Worm (Caenorhabditis elegans) whole organism, L4 larva: ENCODE data around the gene H10D18.5.
A peak's percentile ranks its signal among the peaks of the same experiment; 100 is the strongest.

Experiments
- D1046.2 ChIP-seq: fragments of 200-800 bp; sonication (Bioruptor generic); IDR thresholded peaks from 2 replicates; pipeline ENCODE4 v1.3.6; 2022; ENCODE audit warnings: missing genetic modification characterization, missing compliant biosample characterization
- F10B5.3 ChIP-seq: sonication (generic microtip); optimal IDR thresholded peaks from 2 replicates; lab custom pipeline; 2016; ENCODE audit warnings: mild to moderate bottlenecking, missing genetic modification characterization, missing compliant biosample characterization
- F26F4.8 ChIP-seq: fragments of 200-800 bp; sonication (Bioruptor generic); conservative IDR thresholded peaks from 2 replicates; pipeline ENCODE4 v1.3.6; 2022; ENCODE audit warnings: missing genetic modification characterization, missing compliant biosample characterization
- F49E8.2 ChIP-seq: sonication (generic microtip); optimal IDR thresholded peaks from 2 replicates; lab custom pipeline; 2016; ENCODE audit warnings: missing compliant biosample characterization, mild to moderate bottlenecking, missing genetic modification characterization, borderline replicate concordance
- R02D3.7 ChIP-seq: fragments of 150-350 bp; sonication (generic microtip); optimal IDR thresholded peaks from 3 replicates; lab custom pipeline; 2014; ENCODE audit warnings: missing biosample characterization, missing genetic modification characterization
- T20F7.1 ChIP-seq: fragments of 200-800 bp; sonication (Bioruptor generic); optimal IDR thresholded peaks from 2 replicates; lab custom pipeline; 2018; ENCODE audit warnings: mild to moderate bottlenecking, missing genetic modification characterization, missing compliant biosample characterization
- T26A8.4 ChIP-seq: fragments of 200-800 bp; sonication (Bioruptor generic); IDR thresholded peaks from 2 replicates; pipeline ENCODE4 v1.3.6; 2022; ENCODE audit warnings: missing genetic modification characterization, missing compliant biosample characterization
- Y48G9A.11 ChIP-seq: fragments of 200-800 bp; sonication (Bioruptor generic); IDR thresholded peaks from 2 replicates; pipeline ENCODE4 v1.3.6; 2022; ENCODE audit warnings: missing genetic modification reagents, missing genetic modification characterization, missing compliant biosample characterization
- ZK546.5 ChIP-seq, 2 experiments: sonication (generic microtip); optimal IDR thresholded peaks; 2 replicates each; lab custom pipeline; 2017; ENCODE audit warnings: missing biosample characterization in 2 of 2, missing genetic modification characterization in 2 of 2
- aha-1 ChIP-seq: fragments of 150-350 bp; peaks from one replicate; lab custom pipeline; 2014; ENCODE audit warnings: missing biosample characterization, missing genetic modification characterization
- aly-2 ChIP-seq: sonication (generic microtip); optimal IDR thresholded peaks from 2 replicates; lab custom pipeline; 2018; ENCODE audit warnings: missing biosample characterization, missing genetic modification characterization
- ama-1 ChIP-seq: fragments of 150-350 bp; optimal IDR thresholded peaks from 2 replicates; lab custom pipeline; 2014; ENCODE audit warnings: inconsistent platforms, mixed read lengths
- arid-1 ChIP-seq: fragments of 200-800 bp; sonication (Bioruptor generic); conservative IDR thresholded peaks from 2 replicates; pipeline ENCODE4 v1.3.6; 2022; ENCODE audit warnings: missing genetic modification reagents, missing genetic modification characterization, missing compliant biosample characterization
- ceh-20 ChIP-seq: fragments of 200-800 bp; sonication (Bioruptor generic); IDR thresholded peaks from 2 replicates; pipeline ENCODE4 v1.3.6; 2022; ENCODE audit warnings: missing genetic modification reagents, missing genetic modification characterization, missing compliant biosample characterization
- ceh-32 ChIP-seq: sonication (generic microtip); optimal IDR thresholded peaks from 2 replicates; lab custom pipeline; 2016; ENCODE audit warnings: mild to moderate bottlenecking, missing genetic modification characterization, missing compliant biosample characterization; ENCODE audit not compliant: poor library complexity
- gei-8 ChIP-seq: fragments of 200-800 bp; sonication (Bioruptor generic); optimal IDR thresholded peaks from 2 replicates; lab custom pipeline; 2018; ENCODE audit warnings: mild to moderate bottlenecking, missing genetic modification characterization, missing compliant biosample characterization
- hif-1 ChIP-seq, 2 experiments: sonication (generic microtip); optimal IDR thresholded peaks; 2 replicates each; lab custom pipeline; 2016 to 2017; ENCODE audit warnings: missing compliant biosample characterization in 2 of 2, missing genetic modification characterization in 2 of 2, missing genetic modification reagents in 2 of 2, missing genotype in 2 of 2, mild to moderate bottlenecking in 1 of 2
- hmg-1.1 ChIP-seq: fragments of 200-800 bp; sonication (Bioruptor generic); IDR thresholded peaks from 2 replicates; pipeline ENCODE4 v1.3.6; 2022; ENCODE audit warnings: missing genetic modification reagents, missing genetic modification characterization, missing compliant biosample characterization
- lim-7 ChIP-seq: fragments of 200-800 bp; sonication (Bioruptor generic); IDR thresholded peaks from 2 replicates; pipeline ENCODE4 v1.3.6; 2022; ENCODE audit warnings: missing genetic modification characterization, missing compliant biosample characterization
- lin-39 ChIP-seq: fragments of 150-350 bp; optimal IDR thresholded peaks from 2 replicates; lab custom pipeline; 2014; ENCODE audit warnings: missing biosample characterization, missing genetic modification reagents, missing genetic modification characterization
- lsy-2 ChIP-seq, 2 experiments: fragments of 150-350 bp in 1 of 2; sonication (generic microtip) in 1 of 2; optimal IDR thresholded peaks; 2 replicates each; lab custom pipeline; 2014 to 2017; ENCODE audit warnings: missing biosample characterization in 2 of 2, missing genetic modification characterization in 2 of 2
- mep-1 ChIP-seq: fragments of 150-350 bp; sonication (generic microtip); optimal IDR thresholded peaks from 3 replicates; lab custom pipeline; 2014; ENCODE audit warnings: missing biosample characterization, missing genetic modification characterization
- mxl-2 ChIP-seq: fragments of 200-800 bp; sonication (Bioruptor generic); conservative IDR thresholded peaks from 2 replicates; pipeline ENCODE4 v1.3.6; 2022; ENCODE audit warnings: missing genetic modification reagents, missing genetic modification characterization, missing compliant biosample characterization
- mxl-3 ChIP-seq: fragments of 200-800 bp; sonication (Bioruptor generic); optimal IDR thresholded peaks from 2 replicates; lab custom pipeline; 2018; ENCODE audit warnings: mild to moderate bottlenecking, missing genetic modification characterization, missing compliant biosample characterization
- nhr-10 ChIP-seq: fragments of 150-350 bp; optimal IDR thresholded peaks from 2 replicates; lab custom pipeline; 2014; ENCODE audit warnings: missing biosample characterization, missing genetic modification characterization
- nhr-237 ChIP-seq: sonication (generic microtip); optimal IDR thresholded peaks from 2 replicates; lab custom pipeline; 2017; ENCODE audit warnings: missing biosample characterization, missing genetic modification characterization
- nhr-42 ChIP-seq: fragments of 200-800 bp; sonication (Bioruptor generic); IDR thresholded peaks from 2 replicates; pipeline ENCODE4 v1.3.6; 2022; ENCODE audit warnings: missing genetic modification characterization, missing compliant biosample characterization
- nhr-48 ChIP-seq: sonication (generic microtip); optimal IDR thresholded peaks from 2 replicates; lab custom pipeline; 2016; ENCODE audit warnings: mild to moderate bottlenecking, missing genetic modification characterization, missing compliant biosample characterization
- nhr-76 ChIP-seq: fragments of 150-350 bp; optimal IDR thresholded peaks from 2 replicates; lab custom pipeline; 2014; ENCODE audit warnings: missing biosample characterization, missing genetic modification characterization
- pha-4 ChIP-seq, 2 experiments: fragments of 150-350 bp in 1 of 2; fragments of 200-800 bp in 1 of 2; sonication (Bioruptor generic) in 1 of 2; IDR thresholded peaks in 1 of 2; optimal IDR thresholded peaks in 1 of 2; 2 replicates each; pipeline versions ENCODE4 v1.3.6 to Lab custom; 2014 to 2022; ENCODE audit warnings: missing genetic modification characterization in 2 of 2, missing genetic modification reagents in 2 of 2, missing biosample characterization in 1 of 2, missing compliant biosample characterization in 1 of 2
- pqm-1 ChIP-seq: sonication (generic microtip); optimal IDR thresholded peaks from 2 replicates; lab custom pipeline; 2017; ENCODE audit warnings: missing biosample characterization, missing genetic modification characterization
- skn-1 ChIP-seq: fragments of 150-350 bp; optimal IDR thresholded peaks from 2 replicates; lab custom pipeline; 2014; ENCODE audit warnings: missing biosample characterization, missing genetic modification characterization
- snpc-4 ChIP-seq: fragments of 150-350 bp; optimal IDR thresholded peaks from 2 replicates; lab custom pipeline; 2014; ENCODE audit warnings: missing biosample characterization, missing genetic modification characterization
- spr-3 ChIP-seq: fragments of 200-800 bp; sonication (Bioruptor generic); optimal IDR thresholded peaks from 2 replicates; lab custom pipeline; 2018; ENCODE audit warnings: mild to moderate bottlenecking, missing genetic modification characterization, missing compliant biosample characterization
- unc-62 ChIP-seq, 3 experiments: fragments of 150-350 bp in 1 of 3; sonication (generic microtip); optimal IDR thresholded peaks in 2 of 3; peaks in 1 of 3; 1 replicate in 1 of 3; 2 replicates in 2 of 3; lab custom pipeline; 2014 to 2017; ENCODE audit warnings: missing biosample characterization in 3 of 3, missing genetic modification characterization in 3 of 3, missing genetic modification reagents in 3 of 3, missing genotype in 1 of 3
- vab-7 ChIP-seq: fragments of 200-800 bp; sonication (Bioruptor generic); IDR thresholded peaks from 2 replicates; pipeline ENCODE4 v1.3.6; 2022; ENCODE audit warnings: missing genetic modification reagents, missing genetic modification characterization, missing compliant biosample characterization
- zag-1 ChIP-seq: fragments of 150-350 bp; optimal IDR thresholded peaks from 2 replicates; lab custom pipeline; 2014; ENCODE audit warnings: missing biosample characterization, missing genetic modification characterization
- ztf-11 ChIP-seq: fragments of 150-350 bp; optimal IDR thresholded peaks from 2 replicates; lab custom pipeline; 2014; ENCODE audit warnings: missing biosample characterization, missing genetic modification characterization

The H10D18.5 gene

ce11 chrV:3811541-3811940 lies 20.0 kb downstream of the H10D18.5 start, which contains the start of gene scl-13:
TSS of gene scl-13 (minus strand) at chrV:3811641.
- TF ChIP-seq mxl-3 (GFP tag; lab: Kevin White, UChicago) (no peak), T20F7.1 (GFP tag; lab: Kevin White, UChicago) (no peak), zag-1 (tag; lab: Kevin White, UChicago) (no peak), aly-2 (no peak), ZK546.5 (tag; optimal IDR thresholded peaks at IDR 0.05; lab: Kevin White, UChicago) (no peak), T26A8.4 (GFP tag; lab: Robert Waterston, UW) (no peak), vab-7 (GFP tag; lab: Robert Waterston, UW) (no peak), snpc-4 (tag; lab: Kevin White, UChicago) (no peak), hmg-1.1 (GFP tag; lab: Robert Waterston, UW) (no peak), nhr-42 (GFP tag; lab: Robert Waterston, UW) (no peak), nhr-48 (tag; lab: Kevin White, UChicago) (no peak)

ce11 chrV:3810035-3810434 lies 21.5 kb downstream of the H10D18.5 start:
- TF ChIP-seq Y48G9A.11, result no peak
- peak; percentile 94 for TF ChIP-seq aha-1
- TF ChIP-seq nhr-76 (tag; lab: Kevin White, UChicago), result no peak

- TF ChIP-seq pha-4 (GFP tag; IDR thresholded peaks at IDR 0.05; lab: Robert Waterston, UW) (no peak), pha-4 (tag; optimal IDR thresholded peaks at IDR 0.05; lab: Kevin White, UChicago) (no peak), nhr-237 (tag; lab: Kevin White, UChicago) (no peak), unc-62 (GFP tag; optimal IDR thresholded peaks at IDR 0.05 in 1 of 2; lab: Kevin White, UChicago) (no peak), unc-62 (tag; optimal IDR thresholded peaks at IDR 0.05; lab: Kevin White, UChicago) (no peak), ceh-32 (tag; lab: Kevin White, UChicago) (no peak), lsy-2 (tag; optimal IDR thresholded peaks at IDR 0.05; lab: Kevin White, UChicago) (no peak), F49E8.2 (tag; lab: Kevin White, UChicago) (no peak), lim-7 (no peak), ama-1 (no peak), ceh-20 (no peak), nhr-76 (tag; lab: Kevin White, UChicago) (no peak), pqm-1 (tag; lab: Kevin White, UChicago) (no peak), spr-3 (no peak), arid-1 (GFP tag; lab: Robert Waterston, UW) (no peak), nhr-48 (tag; lab: Kevin White, UChicago) (no peak), nhr-10 (tag; lab: Kevin White, UChicago) (no peak), nhr-42 (GFP tag; lab: Robert Waterston, UW) (no peak), ztf-11 (tag; lab: Kevin White, UChicago) (no peak), mxl-3 (GFP tag; lab: Kevin White, UChicago) (no peak), D1046.2 (no peak)
Observed at ce11 chrV:3808336-3808735, 23.2 kb downstream of the H10D18.5 start, which contains the start of gene srw-6. TSS of gene srw-6 (plus strand) at chrV:3808636.

ce11 chrV:3807846-3808245 lies 23.7 kb downstream of the H10D18.5 start:
- TF ChIP-seq hif-1 (tag; optimal IDR thresholded peaks at IDR 0.05; lab: Kevin White, UChicago) (no peak), Y48G9A.11 (no peak)

- no peak for TF ChIP-seq mep-1 (tag; lab: Kevin White, UChicago)
- TF ChIP-seq F26F4.8 (GFP tag; lab: Robert Waterston, UW), result no peak
- no peak for TF ChIP-seq hif-1 (tag; optimal IDR thresholded peaks at IDR 0.05; lab: Kevin White, UChicago)
- TF ChIP-seq gei-8, result no peak
- TF ChIP-seq lin-39 (tag; lab: Kevin White, UChicago), result no peak
- no peak for TF ChIP-seq R02D3.7 (tag; lab: Kevin White, UChicago)
- no peak for TF ChIP-seq skn-1 (tag; lab: Kevin White, UChicago)
- no peak for TF ChIP-seq F10B5.3
- no peak for TF ChIP-seq spr-3
- TF ChIP-seq ZK546.5 (tag; optimal IDR thresholded peaks at IDR 0.05; lab: Kevin White, UChicago), result no peak
- no peak for TF ChIP-seq mxl-2
Observed at ce11 chrV:3805961-3806360, 25.6 kb downstream of the H10D18.5 start, which contains the start of gene srw-7. TSS of gene srw-7 (plus strand) at chrV:3806261.
